Worm (Caenorhabditis elegans): ENCODE measurements around the gene T05C12.9.

DNA sequence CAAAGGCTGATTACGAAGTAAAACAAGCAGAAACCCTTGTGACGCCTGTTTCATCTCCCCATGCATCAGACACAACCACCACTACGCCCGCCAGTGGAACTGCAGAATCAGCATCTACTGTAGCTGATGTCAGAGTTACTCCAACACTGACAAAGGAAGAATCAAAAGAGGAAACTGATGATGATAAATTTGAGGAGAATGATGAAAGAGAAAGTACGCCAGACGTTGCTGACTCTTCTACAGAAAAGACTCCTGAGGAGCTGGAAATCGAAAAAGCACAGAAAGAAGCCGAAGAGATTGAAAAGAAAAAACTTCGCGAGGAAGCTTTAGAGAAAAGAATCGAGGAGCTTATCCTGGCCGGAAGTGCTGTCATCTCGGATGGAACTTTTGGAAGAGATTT, 25.2 kb upstream of the T05C12.9 start:
- TF ChIP-seq cog-1 (tag; optimal IDR thresholded peaks at IDR 0.05) (no peak), med-1 (GFP tag; optimal IDR thresholded peaks at IDR 0.05; ENCODE audit: insufficient read depth) (no peak), ref-1 (GFP tag; conservative IDR thresholded peaks at IDR 0.05) (no peak), klf-2 (GFP tag; conservative IDR thresholded peaks at IDR 0.05) (no peak), ztf-23 (GFP tag; IDR thresholded peaks at IDR 0.05) (no peak), flt-1 (GFP tag; IDR thresholded peaks at IDR 0.05) (no peak)

All from whole organism, midembryonic.